Fruit fly (Drosophila melanogaster) whole organism, embryonic: ENCODE measurements around the gene CG5157.

Experiments used
- C15 ChIP-seq: fragments of 200-800 bp; sonication (Bioruptor generic); IDR thresholded peaks from 3 replicates; pipeline ENCODE4 v1.3.6; 2022; ENCODE audit warnings: missing biosample characterization, missing genetic modification characterization
- CG10565 ChIP-seq: fragments of 200-800 bp; sonication (Bioruptor generic); optimal IDR thresholded peaks from 3 replicates; lab custom pipeline; 2016; ENCODE audit warnings: missing biosample characterization, mild to moderate bottlenecking, missing genetic modification characterization
- CG11504 ChIP-seq: fragments of 200-800 bp; sonication (Bioruptor generic); optimal IDR thresholded peaks from 3 replicates; lab custom pipeline; 2019; ENCODE audit warnings: missing biosample characterization, mild to moderate bottlenecking, missing genetic modification characterization, moderate library complexity
- CG1233 ChIP-seq: fragments of 200-800 bp; sonication (Bioruptor generic); optimal IDR thresholded peaks from 4 replicates; lab custom pipeline; 2018; ENCODE audit warnings: missing biosample characterization, mild to moderate bottlenecking, missing genetic modification characterization
- CG13296 ChIP-seq: fragments of 200-800 bp; sonication (Bioruptor generic); optimal IDR thresholded peaks from 3 replicates; lab custom pipeline; 2018; ENCODE audit warnings: missing biosample characterization, mild to moderate bottlenecking, missing genetic modification characterization
- CG15269 ChIP-seq: fragments of 200-800 bp; sonication (Bioruptor generic); optimal IDR thresholded peaks from 2 replicates; lab custom pipeline; 2018; ENCODE audit warnings: missing biosample characterization, mild to moderate bottlenecking, missing genetic modification characterization, moderate library complexity
- CG17829 ChIP-seq: fragments of 200-800 bp; optimal IDR thresholded peaks from 2 replicates; lab custom pipeline; 2019; ENCODE audit warnings: missing biosample characterization, mild to moderate bottlenecking, missing genetic modification characterization, moderate library complexity
- CG1832 ChIP-seq: fragments of 200-800 bp; sonication (Bioruptor generic); optimal IDR thresholded peaks from 2 replicates; lab custom pipeline; 2017; ENCODE audit warnings: missing biosample characterization, mild to moderate bottlenecking, missing genetic modification characterization, inconsistent platforms
- CG18619 ChIP-seq: fragments of 200-800 bp; sonication (Bioruptor generic); optimal IDR thresholded peaks from 3 replicates; lab custom pipeline; 2017; ENCODE audit warnings: missing biosample characterization, mild to moderate bottlenecking, missing genetic modification characterization
- CG31388 ChIP-seq: fragments of 200-800 bp; sonication (Bioruptor generic); optimal IDR thresholded peaks from 2 replicates; lab custom pipeline; 2016; ENCODE audit warnings: missing biosample characterization, missing genetic modification characterization
- CG33557 ChIP-seq: fragments of 200-800 bp; sonication (Bioruptor generic); optimal IDR thresholded peaks from 2 replicates; lab custom pipeline; 2019; ENCODE audit warnings: missing biosample characterization, mild to moderate bottlenecking, missing genetic modification characterization, moderate library complexity
- CG4617 ChIP-seq: fragments of 200-800 bp; sonication (Bioruptor generic); optimal IDR thresholded peaks from 3 replicates; lab custom pipeline; 2016; ENCODE audit warnings: missing biosample characterization, missing genetic modification characterization, borderline replicate concordance
- CG6654 ChIP-seq: fragments of 200-800 bp; sonication (Bioruptor generic); optimal IDR thresholded peaks from 2 replicates; lab custom pipeline; 2017; ENCODE audit warnings: missing biosample characterization, mild to moderate bottlenecking, missing genetic modification characterization
- CG8089 ChIP-seq: fragments of 200-800 bp; sonication (Bioruptor generic); optimal IDR thresholded peaks from 3 replicates; lab custom pipeline; 2016; ENCODE audit warnings: missing biosample characterization, missing genetic modification characterization
- CG8924 ChIP-seq: fragments of 200-800 bp; optimal IDR thresholded peaks from 3 replicates; lab custom pipeline; 2019; ENCODE audit warnings: missing biosample characterization, mild to moderate bottlenecking, missing genetic modification characterization, moderate library complexity
- CrebB ChIP-seq: fragments of 200-800 bp; sonication (Bioruptor generic); optimal IDR thresholded peaks from 3 replicates; lab custom pipeline; 2018; ENCODE audit warnings: missing biosample characterization, mild to moderate bottlenecking, missing genetic modification characterization
- D19B ChIP-seq: fragments of 200-800 bp; sonication (Bioruptor generic); optimal IDR thresholded peaks from 2 replicates; lab custom pipeline; 2017; ENCODE audit warnings: missing biosample characterization, mild to moderate bottlenecking, missing genetic modification characterization
- Dfd ChIP-seq, 2 experiments: fragments of >200 bp; optimal IDR thresholded peaks; 2 replicates each; lab custom pipeline; 2017; ENCODE audit warnings: missing biosample characterization in 2 of 2, missing genetic modification characterization in 2 of 2
- Ets65A ChIP-seq: fragments of 200-800 bp; sonication (Bioruptor generic); peaks from one replicate; lab custom pipeline; 2016; ENCODE audit warnings: missing biosample characterization, missing genetic modification characterization
- Ets97D ChIP-seq: fragments of 200-800 bp; sonication (Bioruptor generic); optimal IDR thresholded peaks from 3 replicates; lab custom pipeline; 2016; ENCODE audit warnings: missing biosample characterization, missing genetic modification characterization
- Fer1 ChIP-seq: fragments of 200-800 bp; sonication (Bioruptor generic); optimal IDR thresholded peaks from 2 replicates; lab custom pipeline; 2017; ENCODE audit warnings: missing biosample characterization, mild to moderate bottlenecking, missing genetic modification characterization
- HLH4C ChIP-seq: fragments of 200-800 bp; sonication (Bioruptor generic); IDR thresholded peaks from 3 replicates; pipeline ENCODE4 v1.3.6; 2022; ENCODE audit warnings: missing biosample characterization, missing genetic modification characterization; ENCODE audit not compliant: partially characterized antibody
- HLH54F ChIP-seq: fragments of 200-800 bp; sonication (Bioruptor generic); optimal IDR thresholded peaks from 3 replicates; lab custom pipeline; 2016; ENCODE audit warnings: missing biosample characterization, missing genetic modification characterization
- HmgD ChIP-seq: fragments of 200-800 bp; sonication (Bioruptor generic); optimal IDR thresholded peaks from 3 replicates; lab custom pipeline; 2016; ENCODE audit warnings: missing biosample characterization, missing genetic modification characterization
- HmgZ ChIP-seq: fragments of 200-800 bp; sonication (Bioruptor generic); optimal IDR thresholded peaks from 2 replicates; lab custom pipeline; 2018; ENCODE audit warnings: missing biosample characterization, mild to moderate bottlenecking, missing genetic modification characterization
- Hsf ChIP-seq: fragments of 200-800 bp; sonication (Bioruptor generic); optimal IDR thresholded peaks from 3 replicates; lab custom pipeline; 2016; ENCODE audit warnings: missing biosample characterization, missing genetic modification characterization
- MBD-R2 ChIP-seq: fragments of 200-800 bp; sonication (Bioruptor generic); IDR thresholded peaks from 2 replicates; pipeline ENCODE4 v1.3.6; 2022; ENCODE audit warnings: missing biosample characterization, missing genetic modification characterization
- MESR4 ChIP-seq: fragments of 200-800 bp; sonication (Bioruptor generic); optimal IDR thresholded peaks from 2 replicates; lab custom pipeline; 2018; ENCODE audit warnings: missing biosample characterization, mild to moderate bottlenecking, missing genetic modification characterization, moderate library complexity
- NC2α ChIP-seq: fragments of 200-800 bp; sonication (Bioruptor generic); optimal IDR thresholded peaks from 2 replicates; lab custom pipeline; 2016; ENCODE audit warnings: missing biosample characterization, missing genetic modification characterization
- Oli ChIP-seq: fragments of 200-800 bp; sonication (Bioruptor generic); optimal IDR thresholded peaks from 2 replicates; lab custom pipeline; 2018; ENCODE audit warnings: missing biosample characterization, mild to moderate bottlenecking, missing genetic modification characterization, moderate library complexity
- Poxn ChIP-seq: fragments of 200-800 bp; sonication (Bioruptor generic); IDR thresholded peaks from 2 replicates; pipeline ENCODE4 v1.3.6; 2022; ENCODE audit warnings: missing biosample characterization, missing genetic modification characterization
- Ptx1 ChIP-seq: fragments of 200-800 bp; sonication (Bioruptor generic); IDR thresholded peaks from 2 replicates; pipeline ENCODE4 v1.3.6; 2022; ENCODE audit warnings: missing biosample characterization, missing genetic modification characterization
- Six4 ChIP-seq: fragments of 200-800 bp; sonication (Bioruptor generic); optimal IDR thresholded peaks from 2 replicates; lab custom pipeline; 2016; ENCODE audit warnings: missing biosample characterization, missing genetic modification characterization
- Sox102F ChIP-seq: fragments of 200-800 bp; sonication (Bioruptor generic); optimal IDR thresholded peaks from 2 replicates; lab custom pipeline; 2018; ENCODE audit warnings: missing biosample characterization, mild to moderate bottlenecking, missing genetic modification characterization, moderate library complexity
- cato ChIP-seq: fragments of 200-800 bp; sonication (Bioruptor generic); optimal IDR thresholded peaks from 2 replicates; lab custom pipeline; 2016; ENCODE audit warnings: missing biosample characterization, missing genetic modification characterization, borderline replicate concordance
- chif ChIP-seq, 2 experiments: fragments of 200-800 bp; sonication (Bioruptor generic); optimal IDR thresholded peaks; 3 replicates each; lab custom pipeline; 2016; ENCODE audit warnings: missing biosample characterization in 2 of 2, missing genetic modification characterization in 2 of 2
- corto ChIP-seq: fragments of 200-800 bp; sonication (Bioruptor generic); optimal IDR thresholded peaks from 2 replicates; lab custom pipeline; 2016; ENCODE audit warnings: missing biosample characterization, mild to moderate bottlenecking, missing genetic modification characterization, moderate library complexity
- dmrt11E ChIP-seq: fragments of 200-800 bp; sonication (Bioruptor generic); optimal IDR thresholded peaks from 3 replicates; lab custom pipeline; 2018; ENCODE audit warnings: missing biosample characterization, mild to moderate bottlenecking, missing genetic modification characterization, moderate library complexity
- fd96Cb ChIP-seq: fragments of 200-800 bp; sonication (Bioruptor generic); optimal IDR thresholded peaks from 2 replicates; lab custom pipeline; 2018; ENCODE audit warnings: missing biosample characterization, mild to moderate bottlenecking, missing genetic modification characterization, moderate library complexity
- gfzf ChIP-seq: fragments of 200-800 bp; sonication (Bioruptor generic); optimal IDR thresholded peaks from 2 replicates; lab custom pipeline; 2016; ENCODE audit warnings: missing biosample characterization, mild to moderate bottlenecking, missing genetic modification characterization, moderate library complexity
- gsb-n ChIP-seq: fragments of 200-800 bp; sonication (Bioruptor generic); optimal IDR thresholded peaks from 3 replicates; lab custom pipeline; 2018; ENCODE audit warnings: missing biosample characterization, mild to moderate bottlenecking, missing genetic modification characterization
- ham ChIP-seq: fragments of 200-800 bp; sonication (Bioruptor generic); IDR thresholded peaks from 2 replicates; pipeline ENCODE4 v1.3.6; 2022; ENCODE audit warnings: missing biosample characterization, missing genetic modification characterization
- knrl ChIP-seq: fragments of 200-800 bp; sonication (Bioruptor generic); IDR thresholded peaks from 3 replicates; pipeline ENCODE4 v1.3.6; 2022; ENCODE audit warnings: missing biosample characterization, missing genetic modification characterization; ENCODE audit not compliant: partially characterized antibody
- lab ChIP-seq: fragments of 200-800 bp; sonication (Bioruptor generic); optimal IDR thresholded peaks from 3 replicates; lab custom pipeline; 2017; ENCODE audit warnings: missing biosample characterization, missing genetic modification characterization, mild to moderate bottlenecking, moderate library complexity, missing genetic modification reagents
- mam ChIP-seq: fragments of 200-800 bp; sonication (Bioruptor generic); optimal IDR thresholded peaks from 3 replicates; lab custom pipeline; 2016; ENCODE audit warnings: missing biosample characterization, missing genetic modification characterization
- sens ChIP-seq: fragments of 200-800 bp; sonication (Bioruptor generic); peaks from one replicate; lab custom pipeline; 2016; ENCODE audit warnings: missing biosample characterization, missing genetic modification characterization
- ssp ChIP-seq: fragments of 200-800 bp; sonication (Bioruptor generic); IDR thresholded peaks from 2 replicates; pipeline ENCODE4 v1.3.6; 2022; ENCODE audit warnings: missing biosample characterization, missing genetic modification characterization
- twi ChIP-seq: fragments of 200-800 bp; optimal IDR thresholded peaks from 2 replicates; lab custom pipeline; 2019; ENCODE audit warnings: missing biosample characterization, mild to moderate bottlenecking, missing genetic modification characterization, moderate library complexity
- unc-4 ChIP-seq: fragments of 200-800 bp; sonication (Bioruptor generic); IDR thresholded peaks from 2 replicates; pipeline ENCODE4 v1.3.6; 2022; ENCODE audit warnings: missing biosample characterization, missing genetic modification characterization; ENCODE audit not compliant: partially characterized antibody
- zen ChIP-seq: fragments of 200-800 bp; sonication (Bioruptor generic); optimal IDR thresholded peaks from 3 replicates; lab custom pipeline; 2018; ENCODE audit warnings: missing biosample characterization, mild to moderate bottlenecking, missing genetic modification characterization, moderate library complexity

Gene CG5157

dm6 chr3L:16112069-16112820, 25.4 kb downstream of the CG5157 start, which contains the start of gene Zn72D (continued):
- no peak for TF ChIP-seq Six4 (GFP tag; lab: Kevin White, UChicago)
- no peak for TF ChIP-seq D19B (GFP tag; lab: Kevin White, UChicago)
- TF ChIP-seq CG33557: no peak
- TF ChIP-seq MESR4 (GFP tag; lab: Kevin White, UChicago): peak; percentile 95
- TF ChIP-seq ham (GFP tag; lab: Robert Waterston, UW): no peak
- TF ChIP-seq lab: no peak
- no peak for TF ChIP-seq CG18619 (GFP tag; lab: Kevin White, UChicago)
- TF ChIP-seq CG13296: no peak
- TF ChIP-seq Dfd (GFP tag; optimal IDR thresholded peaks at IDR 0.05; lab: Kevin White, UChicago): no peak
- TF ChIP-seq corto (GFP tag; lab: Kevin White, UChicago): no peak
- no peak for TF ChIP-seq CG31388 (GFP tag; lab: Kevin White, UChicago)
- peak; percentile 36; the same call in 1 of the 2 replicates for TF ChIP-seq unc-4 (GFP tag; lab: Robert Waterston, UW)
- no peak for TF ChIP-seq CrebB
- TF ChIP-seq CG4617 (GFP tag; lab: Kevin White, UChicago): peak; percentile 64
- TF ChIP-seq CG1233 (GFP tag; lab: Kevin White, UChicago): no peak
- TF ChIP-seq twi: no peak
- no peak for TF ChIP-seq chif (GFP tag; optimal IDR thresholded peaks at IDR 0.05; lab: Kevin White, UChicago)
- TF ChIP-seq MBD-R2 (GFP tag; lab: Robert Waterston, UW): peak; percentile 84
- no peak for TF ChIP-seq Poxn
- TF ChIP-seq knrl: peak; percentile 29; the same call in 1 of the 3 replicates
- no peak for TF ChIP-seq cato
- TF ChIP-seq Ptx1 (GFP tag; lab: Robert Waterston, UW): no peak
- no peak for TF ChIP-seq CG17829 (tag; lab: Kevin White, UChicago)
- TF ChIP-seq zen (tag; lab: Kevin White, UChicago): no peak
- TF ChIP-seq dmrt11E: no peak
- TF ChIP-seq gsb-n (tag; lab: Kevin White, UChicago): no peak
- no peak for TF ChIP-seq HmgD (GFP tag; lab: Kevin White, UChicago)
- no peak for TF ChIP-seq HLH4C (GFP tag; lab: Robert Waterston, UW)
- no peak for TF ChIP-seq HLH54F (GFP tag; lab: Kevin White, UChicago)
- TF ChIP-seq ssp (GFP tag; lab: Robert Waterston, UW): no peak
- TF ChIP-seq Ets97D (GFP tag; lab: Kevin White, UChicago): peak; percentile 21
- TF ChIP-seq CG8924 (tag; lab: Kevin White, UChicago): no peak
- peak; percentile 44 for TF ChIP-seq sens (GFP tag; lab: Kevin White, UChicago)
- TF ChIP-seq CG6654 (GFP tag; lab: Kevin White, UChicago): no peak
- TF ChIP-seq C15 (GFP tag; lab: Robert Waterston, UW): no peak
- TF ChIP-seq CG10565: no peak
- TF ChIP-seq Ets65A (GFP tag; lab: Kevin White, UChicago): no peak
- TF ChIP-seq CG1832 (GFP tag; lab: Kevin White, UChicago): no peak
- no peak for TF ChIP-seq mam
- TF ChIP-seq gfzf (GFP tag; lab: Kevin White, UChicago): peak; percentile 70
- TF ChIP-seq HmgZ (tag; lab: Kevin White, UChicago): no peak
- TF ChIP-seq CG8089 (GFP tag; lab: Kevin White, UChicago): no peak
- TF ChIP-seq Sox102F (GFP tag; lab: Kevin White, UChicago): no peak
- TF ChIP-seq fd96Cb (tag; lab: Kevin White, UChicago): no peak
- no peak for TF ChIP-seq Oli
- no peak for TF ChIP-seq NC2α (GFP tag; lab: Kevin White, UChicago)
- no peak for TF ChIP-seq CG15269
- no peak for TF ChIP-seq Hsf (GFP tag; lab: Kevin White, UChicago)
- peak; percentile 68 for TF ChIP-seq CG11504
- peak; percentile 15 for TF ChIP-seq Fer1 (GFP tag; lab: Kevin White, UChicago)
